Fruit fly (Drosophila melanogaster): ENCODE data around the gene CG12523.

dm6 chr3L:10803124-10803523, 2.1 kb downstream of the CG12523 start:
- no peak for TF ChIP-seq CG12605 (GFP tag; IDR thresholded peaks at IDR 0.05)
- no peak for TF ChIP-seq CG8301 (tag; optimal IDR thresholded peaks at IDR 0.05)
- TF ChIP-seq CG15710 (tag; optimal IDR thresholded peaks at IDR 0.05): no peak
- no peak for TF ChIP-seq fd96Ca (GFP tag; IDR thresholded peaks at IDR 0.05)
- TF ChIP-seq CG13204 (GFP tag; optimal IDR thresholded peaks at IDR 0.05): no peak
- no peak for TF ChIP-seq Pif1B (GFP tag; optimal IDR thresholded peaks at IDR 0.05)
- no peak for TF ChIP-seq D1 (tag; optimal IDR thresholded peaks at IDR 0.05)
- no peak for TF ChIP-seq Snoo (tag; optimal IDR thresholded peaks at IDR 0.05)
- TF ChIP-seq CG17806 (tag; optimal IDR thresholded peaks at IDR 0.05): no peak
- no peak for TF ChIP-seq CG8159 (tag; optimal IDR thresholded peaks at IDR 0.05)
- no peak for TF ChIP-seq CG10348 (GFP tag; IDR thresholded peaks at IDR 0.05)
- TF ChIP-seq CG9948 (tag; optimal IDR thresholded peaks at IDR 0.05): no peak
- no peak for TF ChIP-seq CG4496 (GFP tag; IDR thresholded peaks at IDR 0.05)
- TF ChIP-seq CG32121 (GFP tag; IDR thresholded peaks at IDR 0.05): no peak

Measured in whole organism, pupa.